Fruit fly (Drosophila melanogaster) whole organism, prepupa: ENCODE results near the gene oc.

ENCODE experiments used
- CG10631 ChIP-seq: fragments of 200-800 bp; sonication (Bioruptor generic); optimal IDR thresholded peaks from 2 replicates; lab custom pipeline; 2016; ENCODE audit warnings: missing biosample characterization, missing genetic modification characterization
- CG10669 ChIP-seq: fragments of 200-800 bp; sonication (Bioruptor generic); optimal IDR thresholded peaks from 3 replicates; lab custom pipeline; 2018; ENCODE audit warnings: missing biosample characterization, mild to moderate bottlenecking, missing genetic modification characterization, moderate library complexity
- CG11294 ChIP-seq: fragments of 200-800 bp; sonication (Bioruptor generic); IDR thresholded peaks from 2 replicates; pipeline ENCODE4 v1.3.6; 2022; ENCODE audit warnings: missing biosample characterization, missing genetic modification characterization
- CG11762 ChIP-seq: fragments of 200-800 bp; sonication (Bioruptor generic); optimal IDR thresholded peaks from 3 replicates; lab custom pipeline; 2016; ENCODE audit warnings: missing biosample characterization, missing genetic modification characterization; ENCODE audit not compliant: insufficient read depth
- CG15336 ChIP-seq: fragments of 200-800 bp; sonication (Bioruptor generic); IDR thresholded peaks from 2 replicates; pipeline ENCODE4 v1.3.6; 2022; ENCODE audit warnings: missing biosample characterization, missing genetic modification characterization
- CG1621 ChIP-seq: fragments of 200-800 bp; sonication (Bioruptor generic); optimal IDR thresholded peaks from 3 replicates; lab custom pipeline; 2018; ENCODE audit warnings: missing biosample characterization, mild to moderate bottlenecking, missing genetic modification characterization
- CG16779 ChIP-seq: fragments of 200-800 bp; sonication (Bioruptor generic); optimal IDR thresholded peaks from 3 replicates; lab custom pipeline; 2017; ENCODE audit warnings: missing biosample characterization, mild to moderate bottlenecking, missing genetic modification characterization
- CG31627 ChIP-seq: fragments of 200-800 bp; sonication (Bioruptor generic); optimal IDR thresholded peaks from 3 replicates; lab custom pipeline; 2016; ENCODE audit warnings: missing biosample characterization, missing genetic modification characterization
- CG34406 ChIP-seq: fragments of 200-800 bp; sonication (Bioruptor generic); optimal IDR thresholded peaks from 3 replicates; lab custom pipeline; 2016; ENCODE audit warnings: missing biosample characterization, missing genetic modification characterization
- CG4318 ChIP-seq: fragments of 200-800 bp; sonication (Bioruptor generic); optimal IDR thresholded peaks from 3 replicates; lab custom pipeline; 2017; ENCODE audit warnings: missing biosample characterization, mild to moderate bottlenecking, missing genetic modification characterization
- CG6163 ChIP-seq: fragments of 200-800 bp; sonication (Bioruptor generic); IDR thresholded peaks from 3 replicates; pipeline ENCODE4 v1.3.6; 2022; ENCODE audit warnings: missing biosample characterization, missing genetic modification characterization
- CG6276 ChIP-seq: fragments of 200-800 bp; sonication (Bioruptor generic); optimal IDR thresholded peaks from 2 replicates; lab custom pipeline; 2017; ENCODE audit warnings: missing biosample characterization, mild to moderate bottlenecking, missing genetic modification characterization
- CG6792 ChIP-seq: fragments of 200-800 bp; sonication (Bioruptor generic); optimal IDR thresholded peaks from 3 replicates; lab custom pipeline; 2016; ENCODE audit warnings: missing biosample characterization, missing genetic modification characterization
- CG8119 ChIP-seq: fragments of 200-800 bp; sonication (Bioruptor generic); IDR thresholded peaks from 3 replicates; pipeline ENCODE4 v1.3.6; 2022; ENCODE audit warnings: missing biosample characterization, missing genetic modification characterization
- CG8319 ChIP-seq: fragments of 200-800 bp; sonication (Bioruptor generic); optimal IDR thresholded peaks from 3 replicates; lab custom pipeline; 2016; ENCODE audit warnings: missing biosample characterization, missing genetic modification characterization
- CG8632 ChIP-seq: fragments of 200-800 bp; sonication (Bioruptor generic); optimal IDR thresholded peaks from 3 replicates; lab custom pipeline; 2016; ENCODE audit warnings: missing biosample characterization, missing genetic modification characterization
- Eip78C ChIP-seq: fragments of 200-800 bp; sonication (Bioruptor generic); peaks from one replicate; lab custom pipeline; 2016; ENCODE audit warnings: missing biosample characterization, missing genetic modification characterization
- Eip93F ChIP-seq: fragments of 200-800 bp; sonication (Bioruptor generic); optimal IDR thresholded peaks from 2 replicates; lab custom pipeline; 2016; ENCODE audit warnings: missing biosample characterization, mild to moderate bottlenecking, missing genetic modification characterization
- Ets21C ChIP-seq: fragments of 200-800 bp; sonication (Bioruptor generic); optimal IDR thresholded peaks from 3 replicates; lab custom pipeline; 2016; ENCODE audit warnings: missing biosample characterization, missing genetic modification characterization
- Ets96B ChIP-seq: fragments of 200-800 bp; optimal IDR thresholded peaks from 2 replicates; lab custom pipeline; 2019; ENCODE audit warnings: missing biosample characterization, mild to moderate bottlenecking, missing genetic modification characterization, moderate library complexity
- Gug ChIP-seq: fragments of 200-800 bp; sonication (Bioruptor generic); IDR thresholded peaks from 2 replicates; pipeline ENCODE4 v1.3.6; 2022; ENCODE audit warnings: missing biosample characterization, missing genetic modification characterization
- Hr38 ChIP-seq: sonication (Bioruptor generic); optimal IDR thresholded peaks from 2 replicates; lab custom pipeline; 2016; ENCODE audit warnings: missing biosample characterization, missing genetic modification characterization
- Hr39 ChIP-seq: fragments of 200-800 bp; sonication (Bioruptor generic); optimal IDR thresholded peaks from 2 replicates; lab custom pipeline; 2016; ENCODE audit warnings: missing biosample characterization, missing genetic modification characterization
- Hr4 ChIP-seq: fragments of 200-800 bp; sonication (Bioruptor generic); optimal IDR thresholded peaks from 3 replicates; lab custom pipeline; 2016; ENCODE audit warnings: missing biosample characterization, missing genetic modification characterization
- Met ChIP-seq: fragments of 200-800 bp; sonication (Bioruptor generic); optimal IDR thresholded peaks from 3 replicates; lab custom pipeline; 2016; ENCODE audit warnings: missing biosample characterization, missing genetic modification characterization
- Smox ChIP-seq: fragments of 200-800 bp; sonication (Bioruptor generic); optimal IDR thresholded peaks from 3 replicates; lab custom pipeline; 2016; ENCODE audit warnings: missing biosample characterization, missing genetic modification characterization
- Sox14 ChIP-seq: fragments of 200-800 bp; sonication (Bioruptor generic); optimal IDR thresholded peaks from 3 replicates; lab custom pipeline; 2016; ENCODE audit warnings: missing biosample characterization, missing genetic modification characterization
- Sox15 ChIP-seq: fragments of 200-800 bp; sonication (Bioruptor generic); optimal IDR thresholded peaks from 3 replicates; lab custom pipeline; 2016; ENCODE audit warnings: missing biosample characterization, missing genetic modification characterization
- achi ChIP-seq: fragments of 200-800 bp; sonication (Bioruptor generic); optimal IDR thresholded peaks from 3 replicates; lab custom pipeline; 2016; ENCODE audit warnings: missing biosample characterization, missing genetic modification characterization
- acj6 ChIP-seq: fragments of 200-800 bp; sonication (Bioruptor generic); optimal IDR thresholded peaks from 3 replicates; lab custom pipeline; 2016; ENCODE audit warnings: missing biosample characterization, missing genetic modification characterization
- dac ChIP-seq: fragments of 200-800 bp; sonication (Bioruptor generic); optimal IDR thresholded peaks from 2 replicates; lab custom pipeline; 2017; ENCODE audit warnings: missing biosample characterization, mild to moderate bottlenecking, missing genetic modification characterization
- eg ChIP-seq: fragments of 200-800 bp; sonication (Bioruptor generic); IDR thresholded peaks from 3 replicates; pipeline ENCODE4 v1.3.6; 2022; ENCODE audit warnings: missing biosample characterization, missing genetic modification characterization
- esn ChIP-seq: fragments of 200-800 bp; sonication (Bioruptor generic); optimal IDR thresholded peaks from 2 replicates; lab custom pipeline; 2016; ENCODE audit warnings: missing biosample characterization, mild to moderate bottlenecking, missing genetic modification characterization, moderate library complexity
- fd59A ChIP-seq: fragments of 200-800 bp; sonication (Bioruptor generic); optimal IDR thresholded peaks from 2 replicates; lab custom pipeline; 2017; ENCODE audit warnings: missing biosample characterization, mild to moderate bottlenecking, missing genetic modification characterization, missing genetic modification reagents
- fkh ChIP-seq: fragments of 200-800 bp; sonication (Bioruptor generic); optimal IDR thresholded peaks from 3 replicates; lab custom pipeline; 2017; ENCODE audit warnings: missing biosample characterization, mild to moderate bottlenecking, missing genetic modification characterization, moderate library complexity
- lz ChIP-seq: fragments of 200-800 bp; sonication (Bioruptor generic); optimal IDR thresholded peaks from 3 replicates; lab custom pipeline; 2016; ENCODE audit warnings: missing biosample characterization, missing genetic modification characterization
- net ChIP-seq: fragments of 200-800 bp; sonication (Bioruptor generic); optimal IDR thresholded peaks from 3 replicates; lab custom pipeline; 2016; ENCODE audit warnings: missing biosample characterization, missing genetic modification characterization
- salr ChIP-seq, 2 experiments: fragments of 200-800 bp; sonication (Bioruptor generic); optimal IDR thresholded peaks; 3 replicates each; lab custom pipeline; 2016 to 2018; ENCODE audit warnings: missing biosample characterization in 2 of 2, missing genetic modification characterization in 2 of 2, mild to moderate bottlenecking in 1 of 2
- spab ChIP-seq: fragments of 200-800 bp; sonication (Bioruptor generic); optimal IDR thresholded peaks from 2 replicates; lab custom pipeline; 2017; ENCODE audit warnings: missing biosample characterization, mild to moderate bottlenecking, missing genetic modification characterization, missing genetic modification reagents
- svp ChIP-seq: fragments of 200-800 bp; sonication (Bioruptor generic); peaks from one replicate; lab custom pipeline; 2016; ENCODE audit warnings: missing biosample characterization, missing genetic modification characterization
- vri ChIP-seq: fragments of 200-800 bp; sonication (Bioruptor generic); optimal IDR thresholded peaks from 3 replicates; lab custom pipeline; 2016; ENCODE audit warnings: missing biosample characterization, mild to moderate bottlenecking, missing genetic modification characterization

Gene oc

DNA sequence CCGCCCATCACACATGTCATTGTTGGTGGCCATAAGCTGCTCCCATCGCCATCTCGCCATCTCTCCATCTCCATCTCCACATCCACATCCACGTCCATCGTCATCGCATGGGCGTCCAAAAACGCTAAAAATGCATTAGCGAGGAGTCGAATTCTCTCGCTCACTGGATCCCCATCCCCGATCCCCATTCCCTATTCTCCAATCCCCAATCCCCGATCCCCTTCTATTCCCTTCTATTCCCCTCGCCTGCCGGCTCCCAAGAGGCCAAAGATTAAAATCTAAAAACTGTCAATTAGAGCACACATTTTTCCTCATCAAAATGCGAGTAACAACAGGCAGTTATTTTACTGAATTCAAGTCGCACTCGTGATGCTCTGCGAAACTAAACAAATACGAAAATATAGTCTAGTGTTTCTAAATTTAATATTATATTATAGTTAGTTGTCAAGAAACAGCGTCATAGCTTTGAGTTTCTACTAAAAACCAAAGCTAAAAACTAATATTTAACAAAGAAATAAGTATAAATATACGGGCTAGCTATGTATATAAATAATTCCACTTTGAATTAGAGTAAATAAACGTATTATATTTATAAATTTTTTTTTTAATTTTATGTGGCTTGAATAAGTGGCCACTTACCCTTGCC is 33.6 kb downstream of the oc start:
- TF ChIP-seq svp (GFP tag; lab: Kevin White, UChicago) (peak; percentile 7), Hr38 (no peak), net (GFP tag; lab: Kevin White, UChicago) (no peak), Ets96B (tag; lab: Kevin White, UChicago) (no peak), dac (GFP tag; lab: Kevin White, UChicago) (no peak)

DNA sequence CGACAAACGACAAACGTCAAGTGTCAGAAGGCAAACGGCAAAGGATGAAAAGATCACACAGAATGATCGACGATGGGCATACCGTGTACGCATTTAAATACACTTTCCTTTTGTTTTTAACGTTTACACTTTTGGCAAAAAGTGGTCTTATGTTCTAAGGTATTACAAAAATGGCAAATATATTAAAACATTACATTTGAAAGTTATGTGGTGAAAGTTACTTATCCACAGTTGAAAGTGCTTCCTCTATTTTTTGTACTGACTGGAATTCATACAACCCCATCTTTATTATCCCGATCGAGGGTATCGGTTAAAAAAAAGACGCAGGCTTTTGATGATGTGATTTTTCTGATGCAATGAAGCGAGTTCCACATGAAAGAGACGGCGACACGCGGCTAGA is 34.2 kb downstream of the oc start:
- TF ChIP-seq Ets96B (tag; lab: Kevin White, UChicago) (no peak), CG8119 (GFP tag; lab: Robert Waterston, UW) (no peak), Ets21C (no peak), CG11762 (no peak), Eip78C (GFP tag; lab: Kevin White, UChicago) (peak; percentile 58), CG4318 (GFP tag; lab: Kevin White, UChicago) (no peak), svp (GFP tag; lab: Kevin White, UChicago) (peak; percentile 36), Hr39 (GFP tag; lab: Kevin White, UChicago) (no peak), acj6 (GFP tag; lab: Kevin White, UChicago) (no peak), CG1621 (tag; lab: Kevin White, UChicago) (no peak)

DNA sequence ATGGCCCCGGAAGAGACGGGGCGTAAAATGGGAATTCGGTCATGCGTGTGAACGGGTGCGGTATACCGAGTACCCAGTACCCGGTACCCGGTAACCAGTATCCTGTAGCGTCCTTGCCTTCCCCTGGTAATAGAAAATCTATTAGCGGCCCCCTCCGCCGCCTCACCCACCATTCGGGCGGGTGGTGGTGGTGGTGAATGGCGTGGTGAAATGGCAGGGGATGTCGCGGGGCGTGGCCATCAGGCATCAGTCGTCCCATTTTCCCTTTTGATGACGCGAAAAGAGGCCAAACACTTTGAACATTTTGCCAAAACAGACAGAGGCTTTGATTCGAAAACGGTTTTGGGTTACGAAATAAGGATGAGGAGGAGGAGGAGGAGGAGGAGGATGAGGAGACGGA is 42.6 kb downstream of the oc start:
- TF ChIP-seq vri (GFP tag; lab: Kevin White, UChicago) (no peak), CG11762 (no peak), CG16779 (tag; lab: Kevin White, UChicago) (no peak), CG15336 (GFP tag; lab: Robert Waterston, UW) (no peak), acj6 (GFP tag; lab: Kevin White, UChicago) (no peak), fd59A (GFP tag; lab: Kevin White, UChicago) (no peak), CG1621 (tag; lab: Kevin White, UChicago) (no peak), Hr39 (GFP tag; lab: Kevin White, UChicago) (no peak), salr (GFP tag; optimal IDR thresholded peaks at IDR 0.05; lab: Kevin White, UChicago) (no peak)

DNA sequence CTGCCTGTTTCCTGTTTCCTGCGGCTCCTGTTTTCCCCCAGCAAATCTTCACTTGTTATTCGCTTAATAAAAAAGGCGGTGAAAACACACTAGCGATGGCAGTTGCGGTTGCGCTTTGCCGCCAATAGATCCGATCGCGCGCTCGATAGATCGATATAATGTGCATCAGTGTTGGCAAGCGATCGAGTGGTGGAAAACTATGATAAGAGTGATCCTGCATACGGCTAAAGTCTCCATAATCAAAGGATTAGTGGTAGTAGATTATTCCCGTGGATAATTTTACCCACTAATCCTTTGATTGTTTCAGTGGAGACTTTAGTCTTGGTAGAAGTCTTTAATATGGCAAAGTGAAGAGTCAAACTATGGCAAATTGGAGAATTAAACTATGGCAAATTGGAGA is 44.3 kb downstream of the oc start, which contains the start of gene Caf1-180:
TSS of gene Caf1-180 (minus strand) at position 99 of the 400 bp plus-strand sequence.
- TF ChIP-seq CG4318 (GFP tag; lab: Kevin White, UChicago) (no peak), CG8319 (no peak), lz (GFP tag; lab: Kevin White, UChicago) (peak; percentile 5), CG6163 (GFP tag; lab: Robert Waterston, UW) (0 out of 3 replicates have a peak, but pooled peaks have one; percentile 22), Hr38 (no peak), CG8119 (GFP tag; lab: Robert Waterston, UW) (no peak), Sox15 (GFP tag; lab: Kevin White, UChicago) (no peak), Eip93F (GFP tag; lab: Kevin White, UChicago) (no peak), CG31627 (GFP tag; lab: Kevin White, UChicago) (peak; percentile 21), CG8632 (GFP tag; lab: Kevin White, UChicago) (no peak), Eip78C (GFP tag; lab: Kevin White, UChicago) (peak; percentile 36), svp (GFP tag; lab: Kevin White, UChicago) (no peak), CG16779 (tag; lab: Kevin White, UChicago) (no peak)
- TF ChIP-seq, all 60 proteins: peak for 4

DNA sequence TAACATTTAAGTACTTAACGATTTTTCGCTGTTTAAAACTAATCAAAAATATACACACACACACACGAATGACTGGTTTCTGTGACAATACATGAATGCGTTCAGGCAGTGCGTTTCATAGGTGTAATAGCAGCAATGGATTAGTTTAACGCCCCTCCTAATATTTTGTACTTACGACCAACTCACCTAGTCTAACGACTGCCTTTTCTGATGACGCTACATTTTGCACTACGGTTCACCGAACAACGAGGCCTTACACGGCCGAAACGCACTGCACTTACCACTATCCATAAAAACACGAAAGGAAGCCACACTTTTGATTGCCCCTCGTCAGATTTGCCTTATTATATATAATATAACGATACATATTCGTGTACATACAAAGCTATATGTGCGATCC is 49.3 kb downstream of the oc start:
- peak; percentile 56 for TF ChIP-seq CG6792 (GFP tag; lab: Kevin White, UChicago)
- TF ChIP-seq Ets96B (tag; lab: Kevin White, UChicago), result peak; percentile 51
- peak; percentile 56 for TF ChIP-seq Gug (GFP tag; lab: Robert Waterston, UW)
- peak; percentile 67; the same call in 2 of the 3 replicates for TF ChIP-seq CG8119 (GFP tag; lab: Robert Waterston, UW)
- TF ChIP-seq fkh, result no peak
- peak; percentile 76 for TF ChIP-seq Hr4
- no peak for TF ChIP-seq Smox (GFP tag; lab: Kevin White, UChicago)
- TF ChIP-seq eg (GFP tag; lab: Robert Waterston, UW), result peak; percentile 86; the same call in 2 of the 3 replicates
- peak; percentile 53 for TF ChIP-seq lz (GFP tag; lab: Kevin White, UChicago)
- no peak for TF ChIP-seq CG10669 (GFP tag; lab: Kevin White, UChicago)
- no peak for TF ChIP-seq CG10631 (GFP tag; lab: Kevin White, UChicago)
- peak; percentile 28 for TF ChIP-seq CG11762
- TF ChIP-seq Sox15 (GFP tag; lab: Kevin White, UChicago), result peak; percentile 11
- no peak for TF ChIP-seq CG6276 (GFP tag; lab: Kevin White, UChicago)
- no peak for TF ChIP-seq CG34406 (GFP tag; lab: Kevin White, UChicago)
- no peak for TF ChIP-seq vri (GFP tag; lab: Kevin White, UChicago)
- no peak for TF ChIP-seq CG16779 (tag; lab: Kevin White, UChicago)
- no peak for TF ChIP-seq Met
- no peak for TF ChIP-seq spab (GFP tag; lab: Kevin White, UChicago)
- TF ChIP-seq Sox14 (GFP tag; lab: Kevin White, UChicago), result peak; percentile 59
- TF ChIP-seq esn (GFP tag; lab: Kevin White, UChicago), result peak; percentile 72
- peak; percentile 68 for TF ChIP-seq achi (GFP tag; lab: Kevin White, UChicago)
- TF ChIP-seq CG11294 (GFP tag; lab: Robert Waterston, UW), result peak; percentile 54
- TF ChIP-seq CG8632 (GFP tag; lab: Kevin White, UChicago), result no peak
- TF ChIP-seq acj6 (GFP tag; lab: Kevin White, UChicago), result no peak
